Worm (Caenorhabditis elegans): Measurements from ENCODE around the gene lips-2.

DNA sequence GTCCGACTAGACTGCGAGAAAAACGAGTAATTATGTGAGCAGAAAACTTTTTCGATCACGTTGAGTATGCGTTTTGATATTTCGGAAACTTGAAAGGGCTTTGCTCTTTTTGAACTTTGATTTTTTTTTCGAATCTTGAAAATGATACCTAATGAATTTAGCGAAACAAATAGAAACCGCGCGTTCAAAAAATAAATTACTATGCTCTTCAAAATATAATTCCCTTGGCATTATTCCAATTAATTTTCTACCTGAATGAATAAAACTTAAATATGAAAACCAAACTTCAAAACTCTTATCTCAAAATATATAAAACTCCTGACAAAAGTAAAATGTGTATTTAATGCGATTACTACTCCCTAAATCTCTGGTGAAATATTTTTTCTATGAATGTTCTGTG lies 29.7 kb downstream of the lips-2 start, which contains the start of gene xtr-2:
- no peak for TF ChIP-seq ama-1 (optimal IDR thresholded peaks at IDR 0.05)
- no peak for TF ChIP-seq nhr-77 (tag; optimal IDR thresholded peaks at IDR 0.05)
- no peak for TF ChIP-seq egl-43 (GFP tag; IDR thresholded peaks at IDR 0.05)
- TF ChIP-seq pqm-1 (tag; optimal IDR thresholded peaks at IDR 0.05): no peak
